Worm (Caenorhabditis elegans) whole organism, L4 larva: ENCODE results near the gene sre-52.
A peak's percentile ranks its signal among the peaks of the same experiment; 100 is the strongest.

Experiments
- F26F4.8 ChIP-seq: fragments of 200-800 bp; sonication (Bioruptor generic); conservative IDR thresholded peaks from 2 replicates; pipeline ENCODE4 v1.3.6; 2022; ENCODE audit warnings: missing genetic modification characterization, missing compliant biosample characterization
- F37D6.2 ChIP-seq: sonication (generic microtip); optimal IDR thresholded peaks from 2 replicates; lab custom pipeline; 2016; ENCODE audit warnings: mild to moderate bottlenecking, missing genetic modification characterization, missing compliant biosample characterization
- F44E2.7 ChIP-seq: fragments of 200-800 bp; sonication (Bioruptor generic); IDR thresholded peaks from 2 replicates; pipeline ENCODE4 v2.1.2; 2022; ENCODE audit warnings: missing genetic modification characterization, missing compliant biosample characterization
- Y48G9A.11 ChIP-seq: fragments of 200-800 bp; sonication (Bioruptor generic); IDR thresholded peaks from 2 replicates; pipeline ENCODE4 v1.3.6; 2022; ENCODE audit warnings: missing genetic modification reagents, missing genetic modification characterization, missing compliant biosample characterization
- Y5F2A.4 ChIP-seq: fragments of 200-800 bp; sonication (Bioruptor generic); optimal IDR thresholded peaks from 2 replicates; lab custom pipeline; 2018; ENCODE audit warnings: mild to moderate bottlenecking, missing genetic modification characterization, missing compliant biosample characterization
- ZK337.2 ChIP-seq: fragments of 200-800 bp; sonication (Bioruptor generic); IDR thresholded peaks from 2 replicates; pipeline ENCODE4 v1.3.6; 2022; ENCODE audit warnings: missing genetic modification reagents, missing genetic modification characterization, missing compliant biosample characterization
- ama-1 ChIP-seq: fragments of 150-350 bp; optimal IDR thresholded peaks from 2 replicates; lab custom pipeline; 2014; ENCODE audit warnings: inconsistent platforms, mixed read lengths
- arid-1 ChIP-seq: fragments of 200-800 bp; sonication (Bioruptor generic); conservative IDR thresholded peaks from 2 replicates; pipeline ENCODE4 v1.3.6; 2022; ENCODE audit warnings: missing genetic modification reagents, missing genetic modification characterization, missing compliant biosample characterization
- ceh-44 ChIP-seq: fragments of 200-800 bp; sonication (Bioruptor generic); IDR thresholded peaks from 2 replicates; pipeline ENCODE4 v1.3.6; 2022; ENCODE audit warnings: missing genetic modification reagents, missing genetic modification characterization, missing compliant biosample characterization
- ctbp-1 ChIP-seq: fragments of 200-800 bp; sonication (Bioruptor generic); IDR thresholded peaks from 2 replicates; pipeline ENCODE4 v1.3.6; 2022; ENCODE audit warnings: missing genetic modification reagents, missing genetic modification characterization, missing compliant biosample characterization
- daf-12 ChIP-seq: fragments of 150-350 bp; optimal IDR thresholded peaks from 2 replicates; lab custom pipeline; 2014; ENCODE audit warnings: missing biosample characterization, missing genetic modification reagents, missing genetic modification characterization
- daf-16 ChIP-seq, 3 experiments: sonication (generic microtip); optimal IDR thresholded peaks; 2 replicates each; lab custom pipeline; 2016 to 2017; ENCODE audit warnings: missing genetic modification characterization in 3 of 3, missing genetic modification reagents in 3 of 3, mild to moderate bottlenecking in 2 of 3, missing compliant biosample characterization in 2 of 3, missing biosample characterization in 1 of 3, moderate library complexity in 1 of 3
- daf-19 ChIP-seq: fragments of 200-800 bp; sonication (Bioruptor generic); conservative IDR thresholded peaks from 2 replicates; pipeline ENCODE4 v1.3.6; 2022; ENCODE audit warnings: missing genetic modification characterization, missing compliant biosample characterization
- dmd-9 ChIP-seq: fragments of 200-800 bp; sonication (Bioruptor generic); IDR thresholded peaks from 2 replicates; pipeline ENCODE4 v1.3.6; 2022; ENCODE audit warnings: missing genetic modification reagents, missing genetic modification characterization, missing compliant biosample characterization
- dpl-1 ChIP-seq: fragments of 150-350 bp; optimal IDR thresholded peaks from 2 replicates; lab custom pipeline; 2014; ENCODE audit warnings: missing biosample characterization, missing genetic modification reagents, missing genetic modification characterization
- duxl-1 ChIP-seq: sonication (generic microtip); optimal IDR thresholded peaks from 2 replicates; lab custom pipeline; 2016; ENCODE audit warnings: mild to moderate bottlenecking, missing genetic modification characterization, moderate library complexity, missing compliant biosample characterization; ENCODE audit not compliant: poor library complexity
- egl-43 ChIP-seq: fragments of 200-800 bp; sonication (Bioruptor generic); IDR thresholded peaks from 2 replicates; pipeline ENCODE4 v1.3.6; 2022; ENCODE audit warnings: missing genetic modification reagents, missing genetic modification characterization, missing compliant biosample characterization
- fos-1 ChIP-seq: fragments of 150-350 bp; optimal IDR thresholded peaks from 2 replicates; lab custom pipeline; 2014; ENCODE audit warnings: missing biosample characterization, missing genetic modification characterization
- hif-1 ChIP-seq, 2 experiments: sonication (generic microtip); optimal IDR thresholded peaks; 2 replicates each; lab custom pipeline; 2016 to 2017; ENCODE audit warnings: missing compliant biosample characterization in 2 of 2, missing genetic modification characterization in 2 of 2, missing genetic modification reagents in 2 of 2, missing genotype in 2 of 2, mild to moderate bottlenecking in 1 of 2
- lim-7 ChIP-seq: fragments of 200-800 bp; sonication (Bioruptor generic); IDR thresholded peaks from 2 replicates; pipeline ENCODE4 v1.3.6; 2022; ENCODE audit warnings: missing genetic modification characterization, missing compliant biosample characterization
- lin-29 ChIP-seq: fragments of 200-800 bp; sonication (Bioruptor generic); IDR thresholded peaks from 2 replicates; pipeline ENCODE4 v1.3.6; 2022; ENCODE audit warnings: missing genetic modification reagents, missing genetic modification characterization, missing compliant biosample characterization
- lin-38 ChIP-seq: fragments of 200-800 bp; sonication (Bioruptor generic); IDR thresholded peaks from 2 replicates; pipeline ENCODE4 v1.3.6; 2022; ENCODE audit warnings: missing genetic modification reagents, missing genetic modification characterization, missing compliant biosample characterization
- lsy-2 ChIP-seq, 2 experiments: fragments of 150-350 bp in 1 of 2; sonication (generic microtip) in 1 of 2; optimal IDR thresholded peaks; 2 replicates each; lab custom pipeline; 2014 to 2017; ENCODE audit warnings: missing biosample characterization in 2 of 2, missing genetic modification characterization in 2 of 2
- madf-9 ChIP-seq: fragments of 200-800 bp; sonication (Bioruptor generic); conservative IDR thresholded peaks from 2 replicates; pipeline ENCODE4 v1.3.6; 2022; ENCODE audit warnings: missing genetic modification reagents, missing genetic modification characterization, missing compliant biosample characterization
- mdt-29 ChIP-seq: fragments of 200-800 bp; sonication (Bioruptor generic); IDR thresholded peaks from 2 replicates; pipeline ENCODE4 v1.3.6; 2022; ENCODE audit warnings: missing genetic modification reagents, missing genetic modification characterization, missing compliant biosample characterization
- mes-2 ChIP-seq: sonication (generic microtip); optimal IDR thresholded peaks from 2 replicates; lab custom pipeline; 2016; ENCODE audit warnings: missing genotype, mild to moderate bottlenecking, missing genetic modification characterization, missing compliant biosample characterization; ENCODE audit not compliant: poor library complexity, severe bottlenecking
- nhr-102 ChIP-seq: sonication (generic microtip); optimal IDR thresholded peaks from 2 replicates; lab custom pipeline; 2016; ENCODE audit warnings: mild to moderate bottlenecking, missing genetic modification characterization, moderate library complexity, missing compliant biosample characterization
- nhr-237 ChIP-seq: sonication (generic microtip); optimal IDR thresholded peaks from 2 replicates; lab custom pipeline; 2017; ENCODE audit warnings: missing biosample characterization, missing genetic modification characterization
- nhr-41 ChIP-seq: fragments of 200-800 bp; sonication (Bioruptor generic); IDR thresholded peaks from 2 replicates; pipeline ENCODE4 v1.3.6; 2022; ENCODE audit warnings: missing genetic modification reagents, missing genetic modification characterization, missing compliant biosample characterization
- pha-4 ChIP-seq, 2 experiments: fragments of 150-350 bp in 1 of 2; fragments of 200-800 bp in 1 of 2; sonication (Bioruptor generic) in 1 of 2; IDR thresholded peaks in 1 of 2; optimal IDR thresholded peaks in 1 of 2; 2 replicates each; pipeline versions ENCODE4 v1.3.6 to Lab custom; 2014 to 2022; ENCODE audit warnings: missing genetic modification characterization in 2 of 2, missing genetic modification reagents in 2 of 2, missing biosample characterization in 1 of 2, missing compliant biosample characterization in 1 of 2
- rbr-2 ChIP-seq: sonication (generic microtip); optimal IDR thresholded peaks from 2 replicates; lab custom pipeline; 2016; ENCODE audit warnings: missing genotype, missing genetic modification characterization, missing compliant biosample characterization
- set-16 ChIP-seq: fragments of 200-800 bp; sonication (Bioruptor generic); IDR thresholded peaks from 2 replicates; pipeline ENCODE4 v1.3.6; 2022; ENCODE audit warnings: missing genetic modification reagents, missing genetic modification characterization, missing compliant biosample characterization
- snpc-1.2 ChIP-seq: fragments of 200-800 bp; sonication (Bioruptor generic); IDR thresholded peaks from 2 replicates; pipeline ENCODE4 v1.3.6; 2022; ENCODE audit warnings: missing genetic modification reagents, missing genetic modification characterization, missing compliant biosample characterization
- spr-3 ChIP-seq: fragments of 200-800 bp; sonication (Bioruptor generic); optimal IDR thresholded peaks from 2 replicates; lab custom pipeline; 2018; ENCODE audit warnings: mild to moderate bottlenecking, missing genetic modification characterization, missing compliant biosample characterization
- tag-97 ChIP-seq: fragments of 200-800 bp; sonication (Bioruptor generic); IDR thresholded peaks from 2 replicates; pipeline ENCODE4 v1.3.6; 2022; ENCODE audit warnings: missing genetic modification characterization, missing compliant biosample characterization
- unc-62 ChIP-seq, 3 experiments: fragments of 150-350 bp in 1 of 3; sonication (generic microtip); optimal IDR thresholded peaks in 2 of 3; peaks in 1 of 3; 1 replicate in 1 of 3; 2 replicates in 2 of 3; lab custom pipeline; 2014 to 2017; ENCODE audit warnings: missing biosample characterization in 3 of 3, missing genetic modification characterization in 3 of 3, missing genetic modification reagents in 3 of 3, missing genotype in 1 of 3
- vab-7 ChIP-seq: fragments of 200-800 bp; sonication (Bioruptor generic); IDR thresholded peaks from 2 replicates; pipeline ENCODE4 v1.3.6; 2022; ENCODE audit warnings: missing genetic modification reagents, missing genetic modification characterization, missing compliant biosample characterization
- zip-2 ChIP-seq: fragments of 150-350 bp; optimal IDR thresholded peaks from 2 replicates; lab custom pipeline; 2014; ENCODE audit warnings: missing biosample characterization, missing genetic modification characterization

The sre-52 gene

DNA sequence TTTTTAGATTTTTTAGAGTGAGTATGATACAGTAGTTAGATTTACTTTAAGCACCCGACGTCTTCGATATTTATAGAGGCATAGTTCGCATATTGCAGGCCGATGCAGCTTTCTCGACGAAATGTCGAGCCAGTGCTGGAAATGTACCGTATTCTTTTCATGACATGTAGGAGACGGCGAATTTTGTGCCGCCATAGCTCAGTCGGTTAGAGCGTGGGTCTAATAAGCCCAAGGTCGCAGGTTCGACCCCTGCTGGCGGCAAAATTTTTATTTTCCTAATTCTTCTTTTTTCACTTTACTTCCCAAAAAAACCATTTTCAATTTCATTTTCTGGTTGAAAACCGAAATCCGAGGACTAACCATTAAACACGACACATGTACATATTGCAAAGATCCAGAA lies 26.7 kb downstream of the sre-52 start:
- TF ChIP-seq Y48G9A.11 (GFP tag; lab: Robert Waterston, UW) (peak; percentile 48; the same call in 1 of the 2 replicates), lin-29 (GFP tag; lab: Robert Waterston, UW) (no peak), nhr-102 (tag; lab: Kevin White, UChicago) (no peak), ama-1 (lab: Kevin White, UChicago) (no peak), snpc-1.2 (GFP tag; lab: Robert Waterston, UW) (peak; percentile 20; the same call in 1 of the 2 replicates), vab-7 (GFP tag; lab: Robert Waterston, UW) (peak; percentile 54; the same call in 1 of the 2 replicates), egl-43 (peak; percentile 74), nhr-237 (tag; lab: Kevin White, UChicago) (no peak), pha-4 (GFP tag; IDR thresholded peaks at IDR 0.05; lab: Robert Waterston, UW) (peak; percentile 35; the same call in 1 of the 2 replicates), pha-4 (tag; optimal IDR thresholded peaks at IDR 0.05; lab: Kevin White, UChicago) (no peak), lin-38 (peak; percentile 46), fos-1 (tag; lab: Kevin White, UChicago) (no peak), lsy-2 (tag; optimal IDR thresholded peaks at IDR 0.05; lab: Kevin White, UChicago) (no peak), F44E2.7 (GFP tag; lab: Robert Waterston, UW) (0 out of 2 replicates have a peak, but pooled peaks have one; percentile 13), ceh-44 (GFP tag; lab: Robert Waterston, UW) (0 out of 2 replicates have a peak, but pooled peaks have one; percentile 12), dpl-1 (GFP tag; lab: Kevin White, UChicago) (no peak), tag-97 (GFP tag; lab: Robert Waterston, UW) (no peak), mes-2 (tag; lab: Kevin White, UChicago) (peak; percentile 46), dmd-9 (GFP tag; lab: Robert Waterston, UW) (no peak), zip-2 (tag; lab: Kevin White, UChicago) (no peak), daf-12 (no peak), lim-7 (GFP tag; lab: Robert Waterston, UW) (peak; percentile 80; the same call in 1 of the 2 replicates), madf-9 (GFP tag; lab: Robert Waterston, UW) (0 out of 2 replicates have a peak, but pooled peaks have one; percentile 29), F37D6.2 (tag; lab: Kevin White, UChicago) (no peak), mdt-29 (GFP tag; lab: Robert Waterston, UW) (no peak), rbr-2 (tag; lab: Kevin White, UChicago) (no peak), F26F4.8 (GFP tag; lab: Robert Waterston, UW) (0 out of 2 replicates have a peak, but pooled peaks have one; percentile 44), ZK337.2 (0 out of 2 replicates have a peak, but pooled peaks have one; percentile 36), duxl-1 (tag; lab: Kevin White, UChicago) (peak; percentile 21), ctbp-1 (GFP tag; lab: Robert Waterston, UW) (no peak), hif-1 (tag; optimal IDR thresholded peaks at IDR 0.05; lab: Kevin White, UChicago) (no peak), daf-16 (GFP tag; optimal IDR thresholded peaks at IDR 0.05; lab: Kevin White, UChicago) (no peak), daf-16 (tag; optimal IDR thresholded peaks at IDR 0.05; lab: Kevin White, UChicago) (no peak), daf-19 (no peak), unc-62 (GFP tag; optimal IDR thresholded peaks at IDR 0.05 in 1 of 2; lab: Kevin White, UChicago) (no peak), unc-62 (tag; optimal IDR thresholded peaks at IDR 0.05; lab: Kevin White, UChicago) (no peak), Y5F2A.4 (GFP tag; lab: Kevin White, UChicago) (no peak), arid-1 (0 out of 2 replicates have a peak, but pooled peaks have one; percentile 11), nhr-41 (GFP tag; lab: Robert Waterston, UW) (no peak)

DNA sequence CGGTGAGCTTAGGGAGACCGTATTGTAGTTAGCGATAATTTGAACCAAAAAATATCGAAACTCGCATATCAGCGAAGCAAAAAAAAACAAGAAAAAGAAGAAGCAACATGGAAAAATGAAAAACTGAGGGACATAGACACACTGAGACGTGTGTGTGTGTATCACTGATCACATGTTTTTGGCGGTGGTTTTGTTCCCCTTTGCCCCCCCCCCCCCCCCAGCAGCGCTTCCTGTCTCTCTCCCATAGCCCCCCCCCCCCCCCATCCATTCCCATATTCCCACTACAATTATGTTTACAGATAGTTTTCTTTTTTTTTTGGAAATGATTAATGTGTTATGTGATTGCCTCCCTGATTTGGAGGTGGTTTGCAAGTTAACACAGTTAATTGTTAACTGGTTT lies 33.7 kb downstream of the sre-52 start:
- TF ChIP-seq set-16 = peak; percentile 66
- peak in 1 of 2 experiments; percentile 16 for TF ChIP-seq hif-1 (tag; optimal IDR thresholded peaks at IDR 0.05; lab: Kevin White, UChicago)
- TF ChIP-seq pha-4 (GFP tag; IDR thresholded peaks at IDR 0.05; lab: Robert Waterston, UW) = no peak
- no peak for TF ChIP-seq pha-4 (tag; optimal IDR thresholded peaks at IDR 0.05; lab: Kevin White, UChicago)
- TF ChIP-seq spr-3 (GFP tag; lab: Kevin White, UChicago) = no peak
